Fruit fly (Drosophila melanogaster) whole organism: ENCODE data around the gene CG6693.

ENCODE experiments used
- CG8478 ChIP-seq: fragments of >200 bp; optimal IDR thresholded peaks from 2 replicates; lab custom pipeline; 2018; ENCODE audit warnings: inconsistent platforms
- pan ChIP-seq: fragments of >200 bp; optimal IDR thresholded peaks from 2 replicates; lab custom pipeline; 2017
- usp ChIP-seq: fragments of >200 bp; optimal IDR thresholded peaks from 2 replicates; lab custom pipeline; 2017; ENCODE audit warnings: missing biosample characterization, missing genetic modification characterization, mixed read lengths

dm6 chr3R:11270574-11270973 lies 49.1 kb upstream of the CG6693 start:
- no peak for TF ChIP-seq usp (GFP tag; lab: Kevin White, UChicago)
- no peak for TF ChIP-seq CG8478
- TF ChIP-seq pan (lab: Kevin White, UChicago), result no peak
